Fruit fly (Drosophila melanogaster) whole organism, embryonic: Measurements from ENCODE around the gene CG18081.

Experiments
- Bteb2 ChIP-seq: fragments of 200-800 bp; sonication (Bioruptor generic); optimal IDR thresholded peaks from 2 replicates; lab custom pipeline; 2016; ENCODE audit warnings: missing biosample characterization, missing genetic modification characterization
- CG1024 ChIP-seq: fragments of 200-800 bp; sonication (Bioruptor generic); IDR thresholded peaks from 2 replicates; pipeline ENCODE4 v1.3.6; 2022; ENCODE audit warnings: missing biosample characterization, missing genetic modification characterization
- CG10366 ChIP-seq: fragments of 200-800 bp; sonication (Bioruptor generic); IDR thresholded peaks from 2 replicates; pipeline ENCODE4 v1.3.6; 2022; ENCODE audit warnings: missing biosample characterization, missing genetic modification characterization
- CG11398 ChIP-seq: fragments of 200-800 bp; sonication (Bioruptor generic); optimal IDR thresholded peaks from 2 replicates; lab custom pipeline; 2016; ENCODE audit warnings: missing biosample characterization, missing genetic modification characterization
- CG11696 ChIP-seq: fragments of 200-800 bp; sonication (Bioruptor generic); IDR thresholded peaks from 2 replicates; pipeline ENCODE4 v1.3.6; 2022; ENCODE audit warnings: missing biosample characterization, missing genetic modification characterization
- CG12071 ChIP-seq: fragments of 200-800 bp; sonication (Bioruptor generic); optimal IDR thresholded peaks from 3 replicates; lab custom pipeline; 2018; ENCODE audit warnings: missing biosample characterization, mild to moderate bottlenecking, missing genetic modification characterization
- CG15479 ChIP-seq: fragments of 200-800 bp; sonication (Bioruptor generic); optimal IDR thresholded peaks from 3 replicates; lab custom pipeline; 2019; ENCODE audit warnings: missing biosample characterization, mild to moderate bottlenecking, missing genetic modification characterization, moderate library complexity
- CG15601 ChIP-seq: fragments of 200-800 bp; sonication (Bioruptor generic); optimal IDR thresholded peaks from 3 replicates; lab custom pipeline; 2019; ENCODE audit warnings: missing biosample characterization, mild to moderate bottlenecking, missing genetic modification characterization, moderate library complexity
- CG16863 ChIP-seq: fragments of 200-800 bp; sonication (Bioruptor generic); optimal IDR thresholded peaks from 3 replicates; lab custom pipeline; 2016; ENCODE audit warnings: missing biosample characterization, missing genetic modification characterization
- CG17328 ChIP-seq: fragments of 200-800 bp; sonication (Bioruptor generic); IDR thresholded peaks from 2 replicates; pipeline ENCODE4 v1.3.6; 2022; ENCODE audit warnings: missing biosample characterization, missing genetic modification characterization
- CG17359 ChIP-seq: fragments of 200-800 bp; sonication (Bioruptor generic); optimal IDR thresholded peaks from 3 replicates; lab custom pipeline; 2018; ENCODE audit warnings: missing biosample characterization, mild to moderate bottlenecking, missing genetic modification characterization, moderate library complexity
- CG18011 ChIP-seq: fragments of 200-800 bp; sonication (Bioruptor generic); optimal IDR thresholded peaks from 2 replicates; lab custom pipeline; 2017; ENCODE audit warnings: missing biosample characterization, missing genetic modification characterization, mild to moderate bottlenecking, moderate library complexity, missing genotype
- CG2129 ChIP-seq: fragments of 200-800 bp; sonication (Bioruptor generic); IDR thresholded peaks from 2 replicates; pipeline ENCODE4 v1.3.6; 2022; ENCODE audit warnings: missing biosample characterization, missing genetic modification characterization; ENCODE audit not compliant: partially characterized antibody
- CG2199 ChIP-seq: fragments of 200-800 bp; sonication (Bioruptor generic); IDR thresholded peaks from 3 replicates; pipeline ENCODE4 v1.3.6; 2022; ENCODE audit warnings: missing biosample characterization, missing genetic modification characterization
- CG32532 ChIP-seq: fragments of 200-800 bp; sonication (Bioruptor generic); IDR thresholded peaks from 2 replicates; pipeline ENCODE4 v1.3.6; 2022; ENCODE audit warnings: missing biosample characterization, missing genetic modification characterization
- CG32767 ChIP-seq: fragments of 200-800 bp; sonication (Bioruptor generic); IDR thresholded peaks from 2 replicates; pipeline ENCODE4 v1.3.6; 2022; ENCODE audit warnings: missing biosample characterization, missing genetic modification characterization
- CG33213 ChIP-seq: fragments of 200-800 bp; sonication (Bioruptor generic); optimal IDR thresholded peaks from 3 replicates; lab custom pipeline; 2016; ENCODE audit warnings: missing biosample characterization, missing genetic modification characterization
- CG4360 ChIP-seq: fragments of 200-800 bp; sonication (Bioruptor generic); IDR thresholded peaks from 2 replicates; pipeline ENCODE4 v1.3.6; 2022; ENCODE audit warnings: missing biosample characterization, missing genetic modification characterization
- CG5245 ChIP-seq: fragments of 200-800 bp; sonication (Bioruptor generic); optimal IDR thresholded peaks from 3 replicates; lab custom pipeline; 2016; ENCODE audit warnings: missing biosample characterization, missing genetic modification characterization
- CG8359 ChIP-seq: fragments of 200-800 bp; sonication (Bioruptor generic); optimal IDR thresholded peaks from 2 replicates; lab custom pipeline; 2017; ENCODE audit warnings: missing biosample characterization, mild to moderate bottlenecking, missing genetic modification characterization, borderline replicate concordance
- Camta ChIP-seq: fragments of 200-800 bp; sonication (Bioruptor generic); optimal IDR thresholded peaks from 2 replicates; lab custom pipeline; 2016; ENCODE audit warnings: missing biosample characterization, missing genetic modification characterization
- CkIIα-i1 ChIP-seq: fragments of 200-800 bp; sonication (Bioruptor generic); IDR thresholded peaks from 2 replicates; pipeline ENCODE4 v1.3.6; 2022; ENCODE audit warnings: missing biosample characterization, missing genetic modification characterization
- ERR ChIP-seq: fragments of 200-800 bp; sonication (Bioruptor generic); optimal IDR thresholded peaks from 2 replicates; lab custom pipeline; 2016; ENCODE audit warnings: missing biosample characterization, missing genetic modification characterization
- H15 ChIP-seq: fragments of 200-800 bp; sonication (Bioruptor generic); IDR thresholded peaks from 3 replicates; pipeline ENCODE4 v1.3.6; 2022; ENCODE audit warnings: missing biosample characterization, missing genetic modification characterization
- Hsf ChIP-seq: fragments of 200-800 bp; sonication (Bioruptor generic); optimal IDR thresholded peaks from 3 replicates; lab custom pipeline; 2016; ENCODE audit warnings: missing biosample characterization, missing genetic modification characterization
- Myb ChIP-seq: fragments of 200-800 bp; sonication (Bioruptor generic); optimal IDR thresholded peaks from 2 replicates; lab custom pipeline; 2016; ENCODE audit warnings: missing biosample characterization, missing genetic modification characterization
- Oaz ChIP-seq: fragments of 200-800 bp; sonication (Bioruptor generic); IDR thresholded peaks from 2 replicates; pipeline ENCODE4 v1.3.6; 2022; ENCODE audit warnings: missing biosample characterization, missing genetic modification characterization
- Pdp1 ChIP-seq, 2 experiments: fragments of 200-800 bp; sonication (Bioruptor generic); optimal IDR thresholded peaks; 3 replicates each; lab custom pipeline; 2016; ENCODE audit warnings: missing biosample characterization in 2 of 2, missing genetic modification characterization in 2 of 2, mild to moderate bottlenecking in 1 of 2, moderate library complexity in 1 of 2
- Rfx ChIP-seq: fragments of 200-800 bp; sonication (Bioruptor generic); IDR thresholded peaks from 2 replicates; pipeline ENCODE4 v1.3.6; 2022; ENCODE audit warnings: missing biosample characterization, missing genetic modification characterization
- Xrp1 ChIP-seq: fragments of 200-800 bp; sonication (Bioruptor generic); IDR thresholded peaks from 2 replicates; pipeline ENCODE4 v1.3.6; 2022; ENCODE audit warnings: missing biosample characterization, missing genetic modification characterization
- ash1 ChIP-seq: fragments of 200-800 bp; sonication (Bioruptor generic); optimal IDR thresholded peaks from 2 replicates; lab custom pipeline; 2018; ENCODE audit warnings: missing biosample characterization, mild to moderate bottlenecking, missing genetic modification characterization
- chm ChIP-seq: fragments of 200-800 bp; sonication (Bioruptor generic); IDR thresholded peaks from 2 replicates; pipeline ENCODE4 v1.3.6; 2022; ENCODE audit warnings: missing biosample characterization, missing genetic modification characterization
- ci ChIP-seq: fragments of 200-800 bp; sonication (Bioruptor generic); IDR thresholded peaks from 3 replicates; pipeline ENCODE4 v1.3.6; 2022; ENCODE audit warnings: missing biosample characterization, missing genetic modification characterization
- crol ChIP-seq: fragments of 200-800 bp; sonication (Bioruptor generic); IDR thresholded peaks from 2 replicates; pipeline ENCODE4 v1.3.6; 2022; ENCODE audit warnings: missing biosample characterization, missing genetic modification characterization
- dpn ChIP-seq, 2 experiments: fragments of 200-800 bp; sonication (Bioruptor generic); optimal IDR thresholded peaks; 3 replicates each; lab custom pipeline; 2016; ENCODE audit warnings: missing biosample characterization in 2 of 2, missing genetic modification characterization in 2 of 2
- gcm2 ChIP-seq: fragments of 200-800 bp; sonication (Bioruptor generic); optimal IDR thresholded peaks from 2 replicates; lab custom pipeline; 2016; ENCODE audit warnings: missing biosample characterization, missing genetic modification characterization
- gfzf ChIP-seq: fragments of 200-800 bp; sonication (Bioruptor generic); optimal IDR thresholded peaks from 2 replicates; lab custom pipeline; 2016; ENCODE audit warnings: missing biosample characterization, mild to moderate bottlenecking, missing genetic modification characterization, moderate library complexity
- hkb ChIP-seq, 2 experiments: fragments of 200-800 bp in 1 of 2; fragments of >200 bp in 1 of 2; sonication (Bioruptor generic) in 1 of 2; IDR thresholded peaks in 1 of 2; optimal IDR thresholded peaks in 1 of 2; 2 replicates each; pipeline versions ENCODE4 v1.3.6 to Lab custom; 2017 to 2022; ENCODE audit warnings: missing biosample characterization in 1 of 2, missing genetic modification characterization in 1 of 2
- hth ChIP-seq: fragments of >200 bp; optimal IDR thresholded peaks from 2 replicates; lab custom pipeline; 2017; ENCODE audit warnings: inconsistent platforms
- kah ChIP-seq: fragments of 200-800 bp; sonication (Bioruptor generic); optimal IDR thresholded peaks from 2 replicates; lab custom pipeline; 2018; ENCODE audit warnings: missing biosample characterization, mild to moderate bottlenecking, missing genetic modification characterization
- ken ChIP-seq: fragments of 200-800 bp; sonication (Bioruptor generic); IDR thresholded peaks from 3 replicates; pipeline ENCODE4 v1.3.6; 2022; ENCODE audit warnings: missing biosample characterization, missing genetic modification characterization
- kni ChIP-seq: fragments of 200-800 bp; sonication (Bioruptor generic); optimal IDR thresholded peaks from 3 replicates; lab custom pipeline; 2017; ENCODE audit warnings: mild to moderate bottlenecking, missing biosample characterization, missing genetic modification reagents, missing genetic modification characterization
- lilli ChIP-seq: fragments of 200-800 bp; sonication (Bioruptor generic); optimal IDR thresholded peaks from 3 replicates; lab custom pipeline; 2016; ENCODE audit warnings: missing biosample characterization, missing genetic modification characterization
- mirr ChIP-seq: fragments of 200-800 bp; sonication (Bioruptor generic); optimal IDR thresholded peaks from 3 replicates; lab custom pipeline; 2018; ENCODE audit warnings: missing biosample characterization, mild to moderate bottlenecking, missing genetic modification characterization
- odd ChIP-seq: fragments of 200-800 bp; sonication (Bioruptor generic); optimal IDR thresholded peaks from 2 replicates; lab custom pipeline; 2017; ENCODE audit warnings: missing biosample characterization, mild to moderate bottlenecking, missing genetic modification characterization
- sqz ChIP-seq: fragments of 200-800 bp; sonication (Bioruptor generic); optimal IDR thresholded peaks from 3 replicates; lab custom pipeline; 2018; ENCODE audit warnings: missing biosample characterization, mild to moderate bottlenecking, missing genetic modification characterization
- stc ChIP-seq: fragments of 200-800 bp; sonication (Bioruptor generic); IDR thresholded peaks from 2 replicates; pipeline ENCODE4 v1.3.6; 2022; ENCODE audit warnings: missing biosample characterization, missing genetic modification characterization
- tap ChIP-seq: fragments of 200-800 bp; optimal IDR thresholded peaks from 3 replicates; lab custom pipeline; 2019; ENCODE audit warnings: missing biosample characterization, mild to moderate bottlenecking, missing genetic modification characterization, moderate library complexity
- trem ChIP-seq: fragments of 200-800 bp; optimal IDR thresholded peaks from 3 replicates; lab custom pipeline; 2019; ENCODE audit warnings: missing biosample characterization, mild to moderate bottlenecking, missing genetic modification characterization, moderate library complexity
- twi ChIP-seq: fragments of 200-800 bp; optimal IDR thresholded peaks from 2 replicates; lab custom pipeline; 2019; ENCODE audit warnings: missing biosample characterization, mild to moderate bottlenecking, missing genetic modification characterization, moderate library complexity

The CG18081 gene

DNA sequence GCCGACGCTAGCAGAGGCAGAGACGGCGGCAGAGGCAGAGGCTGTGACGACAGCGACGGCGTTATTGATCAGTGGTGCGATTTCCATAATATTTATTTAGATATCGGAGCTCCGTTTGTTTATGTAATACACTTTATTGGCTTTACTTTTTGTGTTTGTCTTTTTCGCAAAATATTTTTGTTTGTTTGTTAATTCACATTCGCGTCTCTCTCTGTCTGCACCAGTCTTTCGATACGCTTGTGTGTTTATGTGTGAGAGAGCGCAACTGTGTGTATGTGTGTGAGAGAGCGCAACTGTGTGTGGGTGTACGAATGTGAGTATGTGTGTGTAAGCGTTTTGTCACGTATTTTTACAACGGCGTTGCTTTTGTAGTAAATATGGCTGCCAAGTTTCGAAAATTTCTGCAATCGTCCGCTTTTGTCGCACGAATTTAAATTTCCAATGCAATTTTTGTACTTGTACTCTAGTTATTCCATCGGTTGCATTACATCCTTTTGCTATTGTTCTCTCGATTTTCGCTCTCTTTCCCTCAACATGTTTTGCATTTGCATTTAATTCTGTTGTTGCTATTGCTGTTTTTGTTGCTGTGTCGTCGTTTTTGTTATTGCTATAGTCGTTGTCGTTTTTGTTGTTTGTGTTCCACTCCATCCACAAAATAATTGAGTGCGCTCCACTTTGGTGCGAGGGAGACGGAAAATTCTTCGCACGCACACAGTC lies 9.5 kb downstream of the CG18081 start (continued):
- 0 out of 2 replicates have a peak, but pooled peaks have one; percentile 48 for TF ChIP-seq CG32767
- peak; percentile 8 for TF ChIP-seq tap
- no peak for TF ChIP-seq hth
- TF ChIP-seq crol: no peak
- TF ChIP-seq chm (GFP tag; lab: Robert Waterston, UW): peak; percentile 36; the same call in 1 of the 2 replicates
- no peak for TF ChIP-seq CG8359 (GFP tag; lab: Kevin White, UChicago)
- TF ChIP-seq Oaz: no peak
- TF ChIP-seq kah (GFP tag; lab: Kevin White, UChicago): no peak
- TF ChIP-seq CG18011: peak; percentile 30
- peak; percentile 41 for TF ChIP-seq mirr (GFP tag; lab: Kevin White, UChicago)
- TF ChIP-seq Hsf (GFP tag; lab: Kevin White, UChicago): no peak
- peak; percentile 22 for TF ChIP-seq Myb (GFP tag; lab: Kevin White, UChicago)
- peak; percentile 95 for TF ChIP-seq CG15479 (GFP tag; lab: Kevin White, UChicago)
- TF ChIP-seq CG17359 (tag; lab: Kevin White, UChicago): peak; percentile 21
- TF ChIP-seq Xrp1 (GFP tag; lab: Robert Waterston, UW): peak; percentile 47; the same call in 1 of the 2 replicates
- peak; percentile 47 for TF ChIP-seq Bteb2 (GFP tag; lab: Kevin White, UChicago)
- peak; percentile 78 for TF ChIP-seq CG4360 (GFP tag; lab: Robert Waterston, UW)
- TF ChIP-seq dpn (GFP tag; optimal IDR thresholded peaks at IDR 0.05; lab: Kevin White, UChicago): peak in 1 of 2 experiments; percentile 13
- no peak for TF ChIP-seq ERR (GFP tag; lab: Kevin White, UChicago)
- no peak for TF ChIP-seq CG32532
- peak; percentile 37; the same call in 1 of the 2 replicates for TF ChIP-seq Rfx
- no peak for TF ChIP-seq trem (tag; lab: Kevin White, UChicago)
- peak; percentile 3 for TF ChIP-seq gcm2 (GFP tag; lab: Kevin White, UChicago)
- TF ChIP-seq CG11696 (GFP tag; lab: Robert Waterston, UW): no peak
- TF ChIP-seq lilli (GFP tag; lab: Kevin White, UChicago): peak; percentile 28

DNA sequence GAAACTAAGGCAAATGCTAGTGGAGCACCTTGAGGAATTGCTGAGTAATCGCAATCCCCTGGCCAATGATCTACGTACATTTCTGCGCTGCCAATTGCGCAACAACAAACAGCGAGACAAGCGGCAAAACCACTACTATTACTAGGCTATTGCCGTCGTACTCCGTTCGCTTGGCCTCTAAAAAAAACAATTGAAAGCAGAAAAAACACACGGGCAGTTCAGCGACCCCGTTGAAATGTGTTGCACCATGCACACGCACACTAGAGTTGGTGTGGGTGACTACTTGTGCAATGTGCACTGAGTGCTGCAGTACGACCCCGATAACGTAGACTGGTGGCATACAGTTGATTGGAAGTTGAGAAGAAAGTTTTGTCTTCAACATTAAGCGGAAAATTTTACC lies 10.7 kb downstream of the CG18081 start:
- TF ChIP-seq CG17328 (GFP tag; lab: Robert Waterston, UW) (0 out of 2 replicates have a peak, but pooled peaks have one; percentile 4), Pdp1 (GFP tag; optimal IDR thresholded peaks at IDR 0.05; lab: Kevin White, UChicago) (peak in 1 of 2 experiments; percentile 96), twi (tag; lab: Kevin White, UChicago) (peak; percentile 56), CG16863 (GFP tag; lab: Kevin White, UChicago) (no peak), CG33213 (GFP tag; lab: Kevin White, UChicago) (no peak), stc (GFP tag; lab: Robert Waterston, UW) (no peak), CG10366 (GFP tag; lab: Robert Waterston, UW) (no peak), Camta (GFP tag; lab: Kevin White, UChicago) (no peak), CG5245 (no peak), CG12071 (GFP tag; lab: Kevin White, UChicago) (no peak), CG15601 (peak; percentile 29), H15 (GFP tag; lab: Robert Waterston, UW) (no peak), ash1 (GFP tag; lab: Kevin White, UChicago) (peak; percentile 1), hkb (optimal IDR thresholded peaks at IDR 0.05; lab: Kevin White, UChicago) (no peak), hkb (GFP tag; IDR thresholded peaks at IDR 0.05; lab: Robert Waterston, UW) (peak; percentile 23; the same call in 1 of the 2 replicates), ci (peak; percentile 59), sqz (GFP tag; lab: Kevin White, UChicago) (peak; percentile 39), ken (GFP tag; lab: Robert Waterston, UW) (0 out of 3 replicates have a peak, but pooled peaks have one; percentile 25), CG1024 (GFP tag; lab: Robert Waterston, UW) (0 out of 2 replicates have a peak, but pooled peaks have one; percentile 36), kni (GFP tag; lab: Kevin White, UChicago) (peak; percentile 36), gfzf (GFP tag; lab: Kevin White, UChicago) (no peak), odd (GFP tag; lab: Kevin White, UChicago) (no peak), CkIIα-i1 (GFP tag; lab: Robert Waterston, UW) (peak; percentile 12; the same call in 1 of the 2 replicates), CG15479 (GFP tag; lab: Kevin White, UChicago) (peak; percentile 68), CG2199 (peak; percentile 89; the same call in 2 of the 3 replicates), CG11398 (no peak), CG2129 (GFP tag; lab: Robert Waterston, UW) (no peak), ERR (GFP tag; lab: Kevin White, UChicago) (peak; percentile 10)
